Worm (Caenorhabditis elegans): ENCODE data around the gene dgn-1.

dgn-1 gene

ce11 chrX:10948852-10949251 lies 20.1 kb upstream of the dgn-1 start, which contains the start of gene T21B6.3:
TSS of gene T21B6.3 (minus strand) at chrX:10948952.
- TF ChIP-seq dsc-1 (tag; optimal IDR thresholded peaks at IDR 0.05): no peak
- no peak for TF ChIP-seq efl-1 (optimal IDR thresholded peaks at IDR 0.05)
- TF ChIP-seq efl-1 (GFP tag; optimal IDR thresholded peaks at IDR 0.05 in 1 of 2): peak in 1 of 2 experiments; percentile 41

ce11 chrX:10941255-10941654 lies 12.5 kb upstream of the dgn-1 start, which contains the start of gene pho-7:
TSS of gene pho-7 (minus strand) at chrX:10941355.
- TF ChIP-seq efl-1 (optimal IDR thresholded peaks at IDR 0.05) (no peak), efl-1 (GFP tag; optimal IDR thresholded peaks at IDR 0.05 in 1 of 2) (no peak), elt-3 (tag; optimal IDR thresholded peaks at IDR 0.05) (no peak), pax-3 (tag; optimal IDR thresholded peaks at IDR 0.05) (no peak), lir-3 (tag; optimal IDR thresholded peaks at IDR 0.05; ENCODE audit: poor library complexity) (no peak), lin-14 (GFP tag; optimal IDR thresholded peaks at IDR 0.05) (no peak), fkh-10 (GFP tag; optimal IDR thresholded peaks at IDR 0.05) (no peak), rnt-1 (tag; optimal IDR thresholded peaks at IDR 0.05) (no peak), sup-37 (GFP tag; optimal IDR thresholded peaks at IDR 0.05) (no peak), isw-1 (GFP tag; IDR thresholded peaks at IDR 0.05) (no peak), lin-39 (tag; optimal IDR thresholded peaks at IDR 0.05) (no peak), fkh-8 (tag; optimal IDR thresholded peaks at IDR 0.05) (no peak), blmp-1 (tag; optimal IDR thresholded peaks at IDR 0.05) (no peak), pag-3 (tag; optimal IDR thresholded peaks at IDR 0.05; ENCODE audit: borderline replicate concordance, insufficient read depth) (no peak), lin-13 (GFP tag; optimal IDR thresholded peaks at IDR 0.05) (no peak), elt-2 (tag; optimal IDR thresholded peaks at IDR 0.05) (no peak), ceh-82 (tag; optimal IDR thresholded peaks at IDR 0.05) (no peak)

ce11 chrX:10933308-10934014 lies 4.7 kb upstream of the dgn-1 start:
- TF ChIP-seq mep-1 (tag; optimal IDR thresholded peaks at IDR 0.05): no peak
- TF ChIP-seq egl-27 (tag; optimal IDR thresholded peaks at IDR 0.05): no peak
- TF ChIP-seq efl-1 (optimal IDR thresholded peaks at IDR 0.05): no peak
- peak in 1 of 2 experiments; percentile 78 for TF ChIP-seq efl-1 (GFP tag; optimal IDR thresholded peaks at IDR 0.05 in 1 of 2)
- no peak for TF ChIP-seq nhr-90 (tag; optimal IDR thresholded peaks at IDR 0.05; ENCODE audit: poor library complexity)
- TF ChIP-seq nhr-85 (tag): peak; percentile 71
- no peak for TF ChIP-seq nhr-11 (tag; optimal IDR thresholded peaks at IDR 0.05)
- peak in 1 of 6 experiments; percentile 57 for TF ChIP-seq elt-3 (tag; optimal IDR thresholded peaks at IDR 0.05)
- peak; percentile 51 for TF ChIP-seq lin-14 (GFP tag; optimal IDR thresholded peaks at IDR 0.05)
- TF ChIP-seq tbx-2 (tag; optimal IDR thresholded peaks at IDR 0.05): peak; percentile 12
- no peak for TF ChIP-seq tlp-1 (tag; optimal IDR thresholded peaks at IDR 0.05)

- TF ChIP-seq lin-13 (GFP tag; optimal IDR thresholded peaks at IDR 0.05) (no peak), lin-14 (GFP tag; optimal IDR thresholded peaks at IDR 0.05) (peak; percentile 1), nhr-77 (tag; optimal IDR thresholded peaks at IDR 0.05) (no peak), ceh-63 (GFP tag; optimal IDR thresholded peaks at IDR 0.05) (no peak), fkh-4 (tag; optimal IDR thresholded peaks at IDR 0.05; ENCODE audit: borderline replicate concordance) (no peak), lin-15B (tag; optimal IDR thresholded peaks at IDR 0.05) (no peak), nhr-12 (tag; optimal IDR thresholded peaks at IDR 0.05) (no peak)
Observed at ce11 chrX:10932087-10932486, 3.3 kb upstream of the dgn-1 start.

ce11 chrX:10927136-10927535 lies 1.7 kb downstream of the dgn-1 start:
- no peak for TF ChIP-seq unc-30 (tag; optimal IDR thresholded peaks at IDR 0.05)
- TF ChIP-seq snu-23 (GFP tag; optimal IDR thresholded peaks at IDR 0.05): no peak
- TF ChIP-seq nhr-20 (tag; optimal IDR thresholded peaks at IDR 0.05): no peak
- no peak for TF ChIP-seq fos-1 (tag; optimal IDR thresholded peaks at IDR 0.05)
- TF ChIP-seq aha-1 (tag; optimal IDR thresholded peaks at IDR 0.05): no peak
- TF ChIP-seq nhr-237 (tag; optimal IDR thresholded peaks at IDR 0.05): no peak
- no peak for TF ChIP-seq ceh-88 (GFP tag; IDR thresholded peaks at IDR 0.05)
- TF ChIP-seq mep-1 (tag; optimal IDR thresholded peaks at IDR 0.05): no peak
- no peak for TF ChIP-seq isw-1 (GFP tag; IDR thresholded peaks at IDR 0.05)
- no peak for TF ChIP-seq unc-98 (GFP tag; IDR thresholded peaks at IDR 0.05)

Measured in whole organism, L1 larva.